Worm (Caenorhabditis elegans): ENCODE results near the gene F48C5.2.
A peak's percentile ranks its signal among the peaks of the same experiment; 100 is the strongest.

F48C5.2 gene

ce11 chrX:11467320-11467732 is 13.2 kb upstream of the F48C5.2 start:
- TF ChIP-seq nhr-25 (tag; optimal IDR thresholded peaks at IDR 0.05): no peak
- TF ChIP-seq lin-13 (GFP tag; optimal IDR thresholded peaks at IDR 0.05): peak; percentile 43
- peak; percentile 41 to 88 for TF ChIP-seq mdl-1 (tag; optimal IDR thresholded peaks at IDR 0.05)
- TF ChIP-seq crh-2 (tag; optimal IDR thresholded peaks at IDR 0.05): peak; percentile 82
- no peak for TF ChIP-seq unc-62 (GFP tag; optimal IDR thresholded peaks at IDR 0.05)
- peak; percentile 71 for TF ChIP-seq sma-9 (GFP tag; optimal IDR thresholded peaks at IDR 0.05)
- TF ChIP-seq sma-9 (tag; optimal IDR thresholded peaks at IDR 0.05): no peak
- peak; percentile 69 for TF ChIP-seq nhr-6 (tag; optimal IDR thresholded peaks at IDR 0.05)
- peak; percentile 86 for TF ChIP-seq Y55F3AM.14 (GFP tag; optimal IDR thresholded peaks at IDR 0.05)
- peak; percentile 84 for TF ChIP-seq sem-4 (tag; optimal IDR thresholded peaks at IDR 0.05)
- TF ChIP-seq lsy-2 (tag; optimal IDR thresholded peaks at IDR 0.05): peak; percentile 41 to 70
- peak; percentile 94 for TF ChIP-seq nhr-129 (tag; optimal IDR thresholded peaks at IDR 0.05)
- peak; percentile 87 for TF ChIP-seq zag-1 (tag; optimal IDR thresholded peaks at IDR 0.05)
- TF ChIP-seq nhr-11 (tag; optimal IDR thresholded peaks at IDR 0.05): no peak
- TF ChIP-seq nhr-237 (tag; optimal IDR thresholded peaks at IDR 0.05): no peak
- peak; percentile 33 for TF ChIP-seq fos-1 (tag; optimal IDR thresholded peaks at IDR 0.05)
- no peak for TF ChIP-seq nhr-12 (tag; optimal IDR thresholded peaks at IDR 0.05)
- TF ChIP-seq lin-11 (tag; optimal IDR thresholded peaks at IDR 0.05): peak; percentile 69
- no peak for TF ChIP-seq gmeb-1 (tag; optimal IDR thresholded peaks at IDR 0.05)
- TF ChIP-seq egl-27 (tag; optimal IDR thresholded peaks at IDR 0.05): peak; percentile 54
- peak; percentile 80 for TF ChIP-seq unc-55 (GFP tag; optimal IDR thresholded peaks at IDR 0.05)
- TF ChIP-seq lin-39 (tag; optimal IDR thresholded peaks at IDR 0.05): no peak
- no peak for TF ChIP-seq sma-3 (GFP tag; optimal IDR thresholded peaks at IDR 0.05)
- TF ChIP-seq R02D3.7 (tag; optimal IDR thresholded peaks at IDR 0.05): no peak
- TF ChIP-seq ceh-16 (tag; optimal IDR thresholded peaks at IDR 0.05): no peak
- no peak for TF ChIP-seq dmd-4 (tag; optimal IDR thresholded peaks at IDR 0.05)
- TF ChIP-seq F13H6.1 (tag; optimal IDR thresholded peaks at IDR 0.05): peak; percentile 90
- peak; percentile 89 for TF ChIP-seq C34F6.9 (tag; optimal IDR thresholded peaks at IDR 0.05)
- TF ChIP-seq ceh-82 (tag; optimal IDR thresholded peaks at IDR 0.05): peak; percentile 38
- TF ChIP-seq ztf-4 (tag; optimal IDR thresholded peaks at IDR 0.05): peak; percentile 80
- TF ChIP-seq nhr-21 (tag; optimal IDR thresholded peaks at IDR 0.05): peak; percentile 16
- no peak for TF ChIP-seq nhr-77 (tag; optimal IDR thresholded peaks at IDR 0.05)
- TF ChIP-seq ama-1 (optimal IDR thresholded peaks at IDR 0.05): peak; percentile 26
- TF ChIP-seq snpc-4 (tag; optimal IDR thresholded peaks at IDR 0.05): peak; percentile 16

ce11 chrX:11466444-11467319 is 12.6 kb upstream of the F48C5.2 start:
- TF ChIP-seq ama-1 (optimal IDR thresholded peaks at IDR 0.05) (no peak), F13H6.1 (tag; optimal IDR thresholded peaks at IDR 0.05) (peak; percentile 44), mdl-1 (tag; optimal IDR thresholded peaks at IDR 0.05) (no peak), fos-1 (tag; optimal IDR thresholded peaks at IDR 0.05) (peak; percentile 14), aly-2 (tag; optimal IDR thresholded peaks at IDR 0.05) (no peak), unc-62 (GFP tag; optimal IDR thresholded peaks at IDR 0.05) (no peak), unc-39 (tag; optimal IDR thresholded peaks at IDR 0.05) (no peak), sma-9 (GFP tag; optimal IDR thresholded peaks at IDR 0.05) (peak; percentile 8), sma-9 (tag; optimal IDR thresholded peaks at IDR 0.05) (no peak), nhr-11 (tag; optimal IDR thresholded peaks at IDR 0.05) (no peak), mab-5 (tag; optimal IDR thresholded peaks at IDR 0.05) (no peak), unc-55 (GFP tag; optimal IDR thresholded peaks at IDR 0.05) (no peak), peb-1 (tag; optimal IDR thresholded peaks at IDR 0.05) (no peak), ztf-11 (tag; optimal IDR thresholded peaks at IDR 0.05) (no peak)

DNA sequence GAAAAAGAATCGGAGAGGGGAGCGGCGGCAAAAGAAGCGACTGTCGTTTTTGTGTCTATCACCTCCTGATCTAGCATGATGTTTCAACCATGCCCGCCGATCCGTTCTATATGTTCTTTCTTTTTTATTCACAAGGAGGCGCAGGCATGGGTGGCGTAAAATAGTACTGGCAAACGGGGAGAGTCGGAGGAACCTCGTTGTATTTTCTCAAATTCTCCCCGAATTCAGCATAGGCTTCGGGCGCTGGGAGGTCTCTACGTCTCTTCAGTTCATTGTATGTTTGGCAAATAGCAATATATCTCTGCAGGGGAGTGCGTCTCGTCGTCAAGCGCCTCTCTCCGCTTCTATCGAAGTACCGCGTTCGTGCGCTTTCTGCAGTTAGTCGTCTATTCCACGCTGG is 11.1 kb upstream of the F48C5.2 start, which contains the start of gene lin-14:
lin-14 (plus strand) TSS at position 346 of the 400 bp plus-strand sequence.
- TF ChIP-seq unc-62 (GFP tag; optimal IDR thresholded peaks at IDR 0.05) (peak; percentile 33), mdl-1 (tag; optimal IDR thresholded peaks at IDR 0.05) (peak; percentile 13 to 43), F13H6.1 (tag; optimal IDR thresholded peaks at IDR 0.05) (peak; percentile 96), zag-1 (tag; optimal IDR thresholded peaks at IDR 0.05) (peak; percentile 60), sem-4 (tag; optimal IDR thresholded peaks at IDR 0.05) (peak; percentile 48), Y55F3AM.14 (GFP tag; optimal IDR thresholded peaks at IDR 0.05) (peak; percentile 55), lin-13 (GFP tag; optimal IDR thresholded peaks at IDR 0.05) (peak; percentile 43), unc-55 (GFP tag; optimal IDR thresholded peaks at IDR 0.05) (peak; percentile 69), nhr-21 (tag; optimal IDR thresholded peaks at IDR 0.05) (peak; percentile 85), dmd-4 (tag; optimal IDR thresholded peaks at IDR 0.05) (no peak), lsy-2 (tag; optimal IDR thresholded peaks at IDR 0.05) (peak; percentile 21 to 49), alr-1 (tag; optimal IDR thresholded peaks at IDR 0.05) (no peak), ztf-4 (tag; optimal IDR thresholded peaks at IDR 0.05) (no peak), ceh-16 (tag; optimal IDR thresholded peaks at IDR 0.05) (peak; percentile 80), nhr-6 (tag; optimal IDR thresholded peaks at IDR 0.05) (peak; percentile 41), snpc-4 (tag; optimal IDR thresholded peaks at IDR 0.05) (no peak), C34F6.9 (tag; optimal IDR thresholded peaks at IDR 0.05) (peak; percentile 54), nhr-10 (tag; optimal IDR thresholded peaks at IDR 0.05) (no peak), mab-5 (tag; optimal IDR thresholded peaks at IDR 0.05) (peak; percentile 53), nhr-25 (tag; optimal IDR thresholded peaks at IDR 0.05) (peak; percentile 81), ztf-11 (tag; optimal IDR thresholded peaks at IDR 0.05) (no peak), ama-1 (optimal IDR thresholded peaks at IDR 0.05) (no peak), blmp-1 (tag; optimal IDR thresholded peaks at IDR 0.05; ENCODE audit: insufficient read depth) (peak; percentile 66), sma-3 (GFP tag; optimal IDR thresholded peaks at IDR 0.05) (peak; percentile 79), egl-27 (tag; optimal IDR thresholded peaks at IDR 0.05) (peak; percentile 68), unc-39 (tag; optimal IDR thresholded peaks at IDR 0.05) (no peak), nhr-77 (tag; optimal IDR thresholded peaks at IDR 0.05) (no peak), ZK546.5 (tag; optimal IDR thresholded peaks at IDR 0.05) (no peak), nhr-129 (tag; optimal IDR thresholded peaks at IDR 0.05) (peak; percentile 69), gmeb-1 (tag; optimal IDR thresholded peaks at IDR 0.05) (peak; percentile 0), sma-9 (GFP tag; optimal IDR thresholded peaks at IDR 0.05) (peak; percentile 90), sma-9 (tag; optimal IDR thresholded peaks at IDR 0.05) (no peak), crh-2 (tag; optimal IDR thresholded peaks at IDR 0.05) (peak; percentile 67), fos-1 (tag; optimal IDR thresholded peaks at IDR 0.05) (peak; percentile 66)

Data from whole organism, L2 larva.